Fruit fly (Drosophila melanogaster): ENCODE measurements around the gene Glyat.

Gene Glyat

DNA sequence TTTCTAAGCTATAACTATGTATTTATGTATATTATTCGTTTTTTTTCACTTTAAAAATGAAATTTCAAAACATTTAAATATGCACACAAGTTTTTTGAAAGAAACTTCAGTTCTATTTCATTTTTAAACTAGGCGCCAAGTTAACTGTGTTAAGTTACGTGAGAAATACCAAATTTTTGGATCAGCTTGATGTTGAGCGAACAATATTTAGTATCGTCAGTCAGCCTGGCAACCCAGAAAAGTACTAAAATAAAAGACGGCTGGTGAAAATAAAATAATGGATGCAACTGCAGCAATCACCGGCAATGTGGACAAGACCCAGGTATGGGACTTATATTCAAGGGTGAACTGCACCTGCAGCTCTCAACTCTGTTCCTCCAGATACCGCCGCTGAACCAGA, 30.4 kb upstream of the Glyat start, which contains the start of gene CCDC53:
CCDC53 (plus strand) TSS at position 235 of the 400 bp plus-strand sequence.
- TF ChIP-seq CG8119 (GFP tag; IDR thresholded peaks at IDR 0.05): no peak

DNA sequence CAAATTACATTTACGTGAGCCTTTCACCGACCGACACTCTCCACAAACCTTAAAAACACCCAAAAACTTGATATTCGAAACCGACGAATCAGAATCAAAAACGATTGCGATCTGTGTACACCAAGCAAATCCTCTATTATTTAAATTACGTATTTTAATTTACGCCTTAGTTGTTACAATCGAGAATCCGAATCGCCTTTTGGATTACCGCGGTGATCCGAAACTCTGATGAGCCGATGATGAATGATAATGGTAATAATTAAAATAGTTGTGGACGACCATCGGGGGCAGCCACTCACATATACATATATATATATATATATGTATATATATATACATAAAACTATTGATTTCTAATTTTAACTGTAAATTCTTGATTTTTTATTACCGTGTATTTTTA, 29.2 kb upstream of the Glyat start, which contains the start of gene CG7367:
CG7367 (minus strand) TSS at position 101 of the 400 bp plus-strand sequence.
- no peak for TF ChIP-seq CG3032 (tag; optimal IDR thresholded peaks at IDR 0.05)
- no peak for TF ChIP-seq Eip78C (GFP tag)
- no peak for TF ChIP-seq esn (GFP tag; optimal IDR thresholded peaks at IDR 0.05)
- no peak for TF ChIP-seq fd59A (GFP tag; optimal IDR thresholded peaks at IDR 0.05)
- TF ChIP-seq Hr39 (GFP tag; optimal IDR thresholded peaks at IDR 0.05): no peak
- no peak for TF ChIP-seq topi (GFP tag; optimal IDR thresholded peaks at IDR 0.05)
- TF ChIP-seq Sox15 (GFP tag; optimal IDR thresholded peaks at IDR 0.05): no peak
- no peak for TF ChIP-seq Met (GFP tag; optimal IDR thresholded peaks at IDR 0.05)
- no peak for TF ChIP-seq CG6276 (GFP tag; optimal IDR thresholded peaks at IDR 0.05)
- no peak for TF ChIP-seq Hr38 (GFP tag; optimal IDR thresholded peaks at IDR 0.05)
- no peak for TF ChIP-seq dsx (GFP tag; optimal IDR thresholded peaks at IDR 0.05; ENCODE audit: poor library complexity, severe bottlenecking)
- TF ChIP-seq CG8119 (GFP tag; IDR thresholded peaks at IDR 0.05): no peak
- no peak for TF ChIP-seq CG16779 (tag; optimal IDR thresholded peaks at IDR 0.05)
- TF ChIP-seq Ets96B (tag; optimal IDR thresholded peaks at IDR 0.05): no peak
- TF ChIP-seq Sox102F (GFP tag; optimal IDR thresholded peaks at IDR 0.05): no peak
- TF ChIP-seq Ets21C (GFP tag; optimal IDR thresholded peaks at IDR 0.05): no peak
- no peak for TF ChIP-seq lz (GFP tag; optimal IDR thresholded peaks at IDR 0.05)
- TF ChIP-seq CG6163 (GFP tag; IDR thresholded peaks at IDR 0.05): no peak

DNA sequence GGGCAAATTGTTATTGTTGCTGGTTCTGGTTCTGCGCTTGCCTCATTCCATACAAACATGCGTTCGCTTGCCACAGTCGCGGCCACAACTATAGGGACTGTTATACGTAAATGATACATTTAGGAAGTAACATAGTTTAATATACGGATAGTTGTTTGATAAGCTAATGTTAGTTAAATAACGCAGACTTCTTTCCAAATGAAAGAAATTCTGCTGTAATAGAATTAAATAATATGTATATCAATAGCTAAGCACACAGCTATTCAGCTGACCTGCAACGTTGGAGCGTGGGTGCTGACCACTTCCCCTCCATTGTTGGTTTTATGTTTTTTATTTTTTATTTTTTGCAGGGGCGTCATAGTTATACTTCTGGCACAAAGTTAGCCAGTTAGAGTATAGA, 24.3 kb upstream of the Glyat start:
- no peak for TF ChIP-seq CG16779 (tag; optimal IDR thresholded peaks at IDR 0.05)
- peak; percentile 57 for TF ChIP-seq dsx (GFP tag; optimal IDR thresholded peaks at IDR 0.05; ENCODE audit: poor library complexity, severe bottlenecking)
- TF ChIP-seq Sox102F (GFP tag; optimal IDR thresholded peaks at IDR 0.05): no peak
- peak; percentile 63 for TF ChIP-seq Eip75B (GFP tag; optimal IDR thresholded peaks at IDR 0.05)
- TF ChIP-seq acj6 (GFP tag; optimal IDR thresholded peaks at IDR 0.05): peak; percentile 54
- peak; percentile 71 for TF ChIP-seq Lpt (GFP tag; optimal IDR thresholded peaks at IDR 0.05)
- peak; percentile 23 for TF ChIP-seq cyc (GFP tag; optimal IDR thresholded peaks at IDR 0.05)
- peak; percentile 23 for TF ChIP-seq Smox (GFP tag; optimal IDR thresholded peaks at IDR 0.05)
- no peak for TF ChIP-seq Eip93F (GFP tag; optimal IDR thresholded peaks at IDR 0.05)
- no peak for TF ChIP-seq svp (GFP tag)
- peak; percentile 45 for TF ChIP-seq Ets96B (tag; optimal IDR thresholded peaks at IDR 0.05)
- peak; percentile 11 for TF ChIP-seq dac (GFP tag; optimal IDR thresholded peaks at IDR 0.05)
- TF ChIP-seq CG31627 (GFP tag; optimal IDR thresholded peaks at IDR 0.05): peak; percentile 39
- no peak for TF ChIP-seq fd85E (GFP tag; optimal IDR thresholded peaks at IDR 0.05)
- no peak for TF ChIP-seq CG11902 (GFP tag; optimal IDR thresholded peaks at IDR 0.05)
- TF ChIP-seq CG6792 (GFP tag; optimal IDR thresholded peaks at IDR 0.05): peak; percentile 44
- peak; percentile 28 for TF ChIP-seq CG11762 (GFP tag; optimal IDR thresholded peaks at IDR 0.05; ENCODE audit: insufficient read depth)
- peak; percentile 69 for TF ChIP-seq OdsH (GFP tag; optimal IDR thresholded peaks at IDR 0.05)
- TF ChIP-seq Met (GFP tag; optimal IDR thresholded peaks at IDR 0.05): no peak
- peak; percentile 31 for TF ChIP-seq lz (GFP tag; optimal IDR thresholded peaks at IDR 0.05)
- TF ChIP-seq CG32006 (GFP tag; optimal IDR thresholded peaks at IDR 0.05): peak; percentile 85
- no peak for TF ChIP-seq spab (GFP tag; optimal IDR thresholded peaks at IDR 0.05)
- no peak for TF ChIP-seq fkh (GFP tag; optimal IDR thresholded peaks at IDR 0.05)
- TF ChIP-seq ss (GFP tag; optimal IDR thresholded peaks at IDR 0.05): peak in 1 of 2 experiments; percentile 52
- no peak for TF ChIP-seq CG10669 (GFP tag; optimal IDR thresholded peaks at IDR 0.05)
- TF ChIP-seq eg (GFP tag; IDR thresholded peaks at IDR 0.05): peak; percentile 91
- TF ChIP-seq Hr38 (GFP tag; optimal IDR thresholded peaks at IDR 0.05): no peak
- peak; percentile 44 for TF ChIP-seq CG3919 (GFP tag; optimal IDR thresholded peaks at IDR 0.05)
- TF ChIP-seq CG9139 (GFP tag; optimal IDR thresholded peaks at IDR 0.05): no peak
- TF ChIP-seq esn (GFP tag; optimal IDR thresholded peaks at IDR 0.05): peak; percentile 48
- TF ChIP-seq CG3032 (tag; optimal IDR thresholded peaks at IDR 0.05): peak; percentile 36
- peak; percentile 22 for TF ChIP-seq vri (GFP tag; optimal IDR thresholded peaks at IDR 0.05)
- TF ChIP-seq pdm3 (GFP tag; optimal IDR thresholded peaks at IDR 0.05): peak; percentile 66
- peak in 1 of 2 experiments; percentile 19 for TF ChIP-seq salr (GFP tag; optimal IDR thresholded peaks at IDR 0.05)
- TF ChIP-seq CG8119 (GFP tag; IDR thresholded peaks at IDR 0.05): peak; percentile 84; the same call in 2 of the 3 replicates
- TF ChIP-seq CG4318 (GFP tag; optimal IDR thresholded peaks at IDR 0.05): no peak
- peak; percentile 83 for TF ChIP-seq CG6163 (GFP tag; IDR thresholded peaks at IDR 0.05)
- TF ChIP-seq CG8632 (GFP tag; optimal IDR thresholded peaks at IDR 0.05): no peak
- peak; percentile 47; the same call in 1 of the 2 replicates for TF ChIP-seq CG11294 (GFP tag; IDR thresholded peaks at IDR 0.05)
- TF ChIP-seq CG6276 (GFP tag; optimal IDR thresholded peaks at IDR 0.05): no peak

Data from whole organism, prepupa.